Worm (Caenorhabditis elegans) whole organism, L4 larva: ENCODE data around the gene hst-1.

ENCODE experiments used
- D1046.2 ChIP-seq: fragments of 200-800 bp; sonication (Bioruptor generic); IDR thresholded peaks from 2 replicates; pipeline ENCODE4 v1.3.6; 2022; ENCODE audit warnings: missing genetic modification characterization, missing compliant biosample characterization
- F10B5.3 ChIP-seq: sonication (generic microtip); optimal IDR thresholded peaks from 2 replicates; lab custom pipeline; 2016; ENCODE audit warnings: mild to moderate bottlenecking, missing genetic modification characterization, missing compliant biosample characterization
- F37D6.2 ChIP-seq: sonication (generic microtip); optimal IDR thresholded peaks from 2 replicates; lab custom pipeline; 2016; ENCODE audit warnings: mild to moderate bottlenecking, missing genetic modification characterization, missing compliant biosample characterization
- R02D3.7 ChIP-seq: fragments of 150-350 bp; sonication (generic microtip); optimal IDR thresholded peaks from 3 replicates; lab custom pipeline; 2014; ENCODE audit warnings: missing biosample characterization, missing genetic modification characterization
- T20F7.1 ChIP-seq: fragments of 200-800 bp; sonication (Bioruptor generic); optimal IDR thresholded peaks from 2 replicates; lab custom pipeline; 2018; ENCODE audit warnings: mild to moderate bottlenecking, missing genetic modification characterization, missing compliant biosample characterization
- T26A8.4 ChIP-seq: fragments of 200-800 bp; sonication (Bioruptor generic); IDR thresholded peaks from 2 replicates; pipeline ENCODE4 v1.3.6; 2022; ENCODE audit warnings: missing genetic modification characterization, missing compliant biosample characterization
- Y48G9A.11 ChIP-seq: fragments of 200-800 bp; sonication (Bioruptor generic); IDR thresholded peaks from 2 replicates; pipeline ENCODE4 v1.3.6; 2022; ENCODE audit warnings: missing genetic modification reagents, missing genetic modification characterization, missing compliant biosample characterization
- aha-1 ChIP-seq: fragments of 150-350 bp; peaks from one replicate; lab custom pipeline; 2014; ENCODE audit warnings: missing biosample characterization, missing genetic modification characterization
- arid-1 ChIP-seq: fragments of 200-800 bp; sonication (Bioruptor generic); conservative IDR thresholded peaks from 2 replicates; pipeline ENCODE4 v1.3.6; 2022; ENCODE audit warnings: missing genetic modification reagents, missing genetic modification characterization, missing compliant biosample characterization
- ceh-28 ChIP-seq: fragments of 150-350 bp; optimal IDR thresholded peaks from 2 replicates; lab custom pipeline; 2014; ENCODE audit warnings: missing biosample characterization, missing genetic modification reagents, missing genetic modification characterization
- ceh-44 ChIP-seq: fragments of 200-800 bp; sonication (Bioruptor generic); IDR thresholded peaks from 2 replicates; pipeline ENCODE4 v1.3.6; 2022; ENCODE audit warnings: missing genetic modification reagents, missing genetic modification characterization, missing compliant biosample characterization
- cey-2 ChIP-seq: sonication (generic microtip); optimal IDR thresholded peaks from 3 replicates; lab custom pipeline; 2017; ENCODE audit warnings: missing genetic modification characterization, mild to moderate bottlenecking, missing compliant biosample characterization, antibody characterized with exemption, borderline replicate concordance; ENCODE audit not compliant: insufficient read depth
- ctbp-1 ChIP-seq: fragments of 200-800 bp; sonication (Bioruptor generic); IDR thresholded peaks from 2 replicates; pipeline ENCODE4 v1.3.6; 2022; ENCODE audit warnings: missing genetic modification reagents, missing genetic modification characterization, missing compliant biosample characterization
- daf-16 ChIP-seq, 3 experiments: sonication (generic microtip); optimal IDR thresholded peaks; 2 replicates each; lab custom pipeline; 2016 to 2017; ENCODE audit warnings: missing genetic modification characterization in 3 of 3, missing genetic modification reagents in 3 of 3, mild to moderate bottlenecking in 2 of 3, missing compliant biosample characterization in 2 of 3, missing biosample characterization in 1 of 3, moderate library complexity in 1 of 3
- daf-19 ChIP-seq: fragments of 200-800 bp; sonication (Bioruptor generic); conservative IDR thresholded peaks from 2 replicates; pipeline ENCODE4 v1.3.6; 2022; ENCODE audit warnings: missing genetic modification characterization, missing compliant biosample characterization
- dmd-8 ChIP-seq: fragments of 200-800 bp; sonication (Bioruptor generic); IDR thresholded peaks from 2 replicates; pipeline ENCODE4 v1.3.6; 2022; ENCODE audit warnings: missing genetic modification characterization, missing compliant biosample characterization
- fos-1 ChIP-seq: fragments of 150-350 bp; optimal IDR thresholded peaks from 2 replicates; lab custom pipeline; 2014; ENCODE audit warnings: missing biosample characterization, missing genetic modification characterization
- hmg-1.1 ChIP-seq: fragments of 200-800 bp; sonication (Bioruptor generic); IDR thresholded peaks from 2 replicates; pipeline ENCODE4 v1.3.6; 2022; ENCODE audit warnings: missing genetic modification reagents, missing genetic modification characterization, missing compliant biosample characterization
- jun-1 ChIP-seq: fragments of 150-350 bp; optimal IDR thresholded peaks from 2 replicates; lab custom pipeline; 2014; ENCODE audit warnings: missing biosample characterization, missing genetic modification reagents, missing genetic modification characterization
- lim-7 ChIP-seq: fragments of 200-800 bp; sonication (Bioruptor generic); IDR thresholded peaks from 2 replicates; pipeline ENCODE4 v1.3.6; 2022; ENCODE audit warnings: missing genetic modification characterization, missing compliant biosample characterization
- lin-1 ChIP-seq: fragments of 200-800 bp; sonication (Bioruptor generic); IDR thresholded peaks from 2 replicates; pipeline ENCODE4 v1.3.6; 2022; ENCODE audit warnings: missing genetic modification reagents, missing genetic modification characterization, missing compliant biosample characterization
- lin-15B ChIP-seq: fragments of 150-350 bp; sonication (generic microtip); optimal IDR thresholded peaks from 3 replicates; lab custom pipeline; 2014; ENCODE audit warnings: missing biosample characterization, missing genetic modification characterization
- lin-29 ChIP-seq: fragments of 200-800 bp; sonication (Bioruptor generic); IDR thresholded peaks from 2 replicates; pipeline ENCODE4 v1.3.6; 2022; ENCODE audit warnings: missing genetic modification reagents, missing genetic modification characterization, missing compliant biosample characterization
- lir-3 ChIP-seq: sonication (generic microtip); optimal IDR thresholded peaks from 2 replicates; lab custom pipeline; 2016; ENCODE audit warnings: mild to moderate bottlenecking, missing genetic modification characterization, missing compliant biosample characterization
- lsy-2 ChIP-seq, 2 experiments: fragments of 150-350 bp in 1 of 2; sonication (generic microtip) in 1 of 2; optimal IDR thresholded peaks; 2 replicates each; lab custom pipeline; 2014 to 2017; ENCODE audit warnings: missing biosample characterization in 2 of 2, missing genetic modification characterization in 2 of 2
- mes-2 ChIP-seq: sonication (generic microtip); optimal IDR thresholded peaks from 2 replicates; lab custom pipeline; 2016; ENCODE audit warnings: missing genotype, mild to moderate bottlenecking, missing genetic modification characterization, missing compliant biosample characterization; ENCODE audit not compliant: poor library complexity, severe bottlenecking
- mxl-2 ChIP-seq: fragments of 200-800 bp; sonication (Bioruptor generic); conservative IDR thresholded peaks from 2 replicates; pipeline ENCODE4 v1.3.6; 2022; ENCODE audit warnings: missing genetic modification reagents, missing genetic modification characterization, missing compliant biosample characterization
- nhr-41 ChIP-seq: fragments of 200-800 bp; sonication (Bioruptor generic); IDR thresholded peaks from 2 replicates; pipeline ENCODE4 v1.3.6; 2022; ENCODE audit warnings: missing genetic modification reagents, missing genetic modification characterization, missing compliant biosample characterization
- nhr-42 ChIP-seq: fragments of 200-800 bp; sonication (Bioruptor generic); IDR thresholded peaks from 2 replicates; pipeline ENCODE4 v1.3.6; 2022; ENCODE audit warnings: missing genetic modification characterization, missing compliant biosample characterization
- nhr-77 ChIP-seq: fragments of 150-350 bp; optimal IDR thresholded peaks from 2 replicates; lab custom pipeline; 2014; ENCODE audit warnings: missing biosample characterization, missing genetic modification characterization
- pha-4 ChIP-seq, 2 experiments: fragments of 150-350 bp in 1 of 2; fragments of 200-800 bp in 1 of 2; sonication (Bioruptor generic) in 1 of 2; IDR thresholded peaks in 1 of 2; optimal IDR thresholded peaks in 1 of 2; 2 replicates each; pipeline versions ENCODE4 v1.3.6 to Lab custom; 2014 to 2022; ENCODE audit warnings: missing genetic modification characterization in 2 of 2, missing genetic modification reagents in 2 of 2, missing biosample characterization in 1 of 2, missing compliant biosample characterization in 1 of 2
- snpc-1.2 ChIP-seq: fragments of 200-800 bp; sonication (Bioruptor generic); IDR thresholded peaks from 2 replicates; pipeline ENCODE4 v1.3.6; 2022; ENCODE audit warnings: missing genetic modification reagents, missing genetic modification characterization, missing compliant biosample characterization
- spr-1 ChIP-seq: sonication (generic microtip); optimal IDR thresholded peaks from 2 replicates; lab custom pipeline; 2016; ENCODE audit warnings: mild to moderate bottlenecking, missing genetic modification characterization, missing compliant biosample characterization
- spr-3 ChIP-seq: fragments of 200-800 bp; sonication (Bioruptor generic); optimal IDR thresholded peaks from 2 replicates; lab custom pipeline; 2018; ENCODE audit warnings: mild to moderate bottlenecking, missing genetic modification characterization, missing compliant biosample characterization
- tag-97 ChIP-seq: fragments of 200-800 bp; sonication (Bioruptor generic); IDR thresholded peaks from 2 replicates; pipeline ENCODE4 v1.3.6; 2022; ENCODE audit warnings: missing genetic modification characterization, missing compliant biosample characterization
- tra-1 ChIP-seq: fragments of 200-800 bp; sonication (Bioruptor generic); IDR thresholded peaks from 2 replicates; pipeline ENCODE4 v1.3.6; 2022; ENCODE audit warnings: missing genetic modification reagents, missing genetic modification characterization, missing compliant biosample characterization
- unc-39 ChIP-seq: sonication (generic microtip); optimal IDR thresholded peaks from 2 replicates; lab custom pipeline; 2017; ENCODE audit warnings: missing biosample characterization, missing genetic modification characterization
- zfp-3 ChIP-seq: fragments of 200-800 bp; sonication (Bioruptor generic); conservative IDR thresholded peaks from 2 replicates; pipeline ENCODE4 v1.3.6; 2022; ENCODE audit warnings: missing genetic modification reagents, missing genetic modification characterization, missing compliant biosample characterization
- zip-11 ChIP-seq: fragments of 200-800 bp; sonication (Bioruptor generic); IDR thresholded peaks from 2 replicates; pipeline ENCODE4 v1.3.6; 2022; ENCODE audit warnings: missing genetic modification characterization, missing compliant biosample characterization

The hst-1 gene

ce11 chrIV:8687605-8688191 is 3.6 kb downstream of the hst-1 start, which contains the start of gene snrp-3 (continued):
- TF ChIP-seq cey-2 (tag; lab: Kevin White, UChicago) (no peak), nhr-41 (GFP tag; lab: Robert Waterston, UW) (no peak), F10B5.3 (tag; lab: Kevin White, UChicago) (peak; percentile 72), tag-97 (GFP tag; lab: Robert Waterston, UW) (no peak), F37D6.2 (tag; lab: Kevin White, UChicago) (peak; percentile 49), snpc-1.2 (GFP tag; lab: Robert Waterston, UW) (no peak), lsy-2 (tag; optimal IDR thresholded peaks at IDR 0.05; lab: Kevin White, UChicago) (peak in 1 of 2 experiments; percentile 94), lim-7 (GFP tag; lab: Robert Waterston, UW) (no peak), fos-1 (tag; lab: Kevin White, UChicago) (no peak), mxl-2 (GFP tag; lab: Robert Waterston, UW) (no peak), hmg-1.1 (GFP tag; lab: Robert Waterston, UW) (no peak; the same call in 1 of the 2 replicates), ceh-28 (no peak), nhr-42 (GFP tag; lab: Robert Waterston, UW) (peak; percentile 62; the same call in 1 of the 2 replicates), daf-16 (GFP tag; optimal IDR thresholded peaks at IDR 0.05; lab: Kevin White, UChicago) (peak in 1 of 2 experiments; percentile 48), daf-16 (tag; optimal IDR thresholded peaks at IDR 0.05; lab: Kevin White, UChicago) (peak; percentile 65), daf-19 (GFP tag; lab: Robert Waterston, UW) (no peak), T26A8.4 (GFP tag; lab: Robert Waterston, UW) (no peak; the same call in 1 of the 2 replicates), R02D3.7 (tag; lab: Kevin White, UChicago) (no peak), nhr-77 (tag; lab: Kevin White, UChicago) (peak; percentile 45), lir-3 (no peak), Y48G9A.11 (GFP tag; lab: Robert Waterston, UW) (0 out of 2 replicates have a peak, but pooled peaks have one; percentile 26), jun-1 (tag; lab: Kevin White, UChicago) (peak; percentile 3), T20F7.1 (GFP tag; lab: Kevin White, UChicago) (peak; percentile 83), zip-11 (GFP tag; lab: Robert Waterston, UW) (no peak)
- TF ChIP-seq, all 104 proteins: peak for 36

ce11 chrIV:8686966-8687365 is 4.3 kb downstream of the hst-1 start:
- TF ChIP-seq aha-1: peak; percentile 62
- TF ChIP-seq nhr-42 (GFP tag; lab: Robert Waterston, UW): no peak

- TF ChIP-seq pha-4 (GFP tag; IDR thresholded peaks at IDR 0.05; lab: Robert Waterston, UW): no peak
- TF ChIP-seq pha-4 (tag; optimal IDR thresholded peaks at IDR 0.05; lab: Kevin White, UChicago): no peak
- no peak for TF ChIP-seq unc-39 (tag; lab: Kevin White, UChicago)
- no peak for TF ChIP-seq R02D3.7 (tag; lab: Kevin White, UChicago)
- no peak for TF ChIP-seq spr-1 (tag; lab: Kevin White, UChicago)
- TF ChIP-seq dmd-8 (GFP tag; lab: Robert Waterston, UW): no peak
- TF ChIP-seq spr-3 (GFP tag; lab: Kevin White, UChicago): no peak
- no peak for TF ChIP-seq mes-2
- no peak for TF ChIP-seq lin-29
- no peak for TF ChIP-seq lin-1 (GFP tag; lab: Robert Waterston, UW)
- no peak for TF ChIP-seq ceh-44 (GFP tag; lab: Robert Waterston, UW)
- TF ChIP-seq jun-1 (tag; lab: Kevin White, UChicago): no peak
- TF ChIP-seq mxl-2 (GFP tag; lab: Robert Waterston, UW): no peak
- no peak for TF ChIP-seq lin-15B (tag; lab: Kevin White, UChicago)
- TF ChIP-seq tra-1 (GFP tag; lab: Robert Waterston, UW): no peak
- no peak for TF ChIP-seq zfp-3
- no peak for TF ChIP-seq hmg-1.1 (GFP tag; lab: Robert Waterston, UW)
- no peak for TF ChIP-seq D1046.2
- no peak for TF ChIP-seq ctbp-1 (GFP tag; lab: Robert Waterston, UW)
- no peak for TF ChIP-seq arid-1 (GFP tag; lab: Robert Waterston, UW)
- TF ChIP-seq F10B5.3 (tag; lab: Kevin White, UChicago): no peak
Measured at ce11 chrIV:8686510-8686909, 4.8 kb downstream of the hst-1 start, which contains the start of gene pole-2. pole-2 (minus strand) TSS chrIV:8686610.
